Worm (Caenorhabditis elegans) whole organism, midembryonic: ENCODE measurements around the gene C34D4.4.

Source experiments
- T22C8.4 ChIP-seq: fragments of 200-800 bp; sonication (Bioruptor generic); IDR thresholded peaks from 2 replicates; pipeline ENCODE4 v1.3.6; 2022; ENCODE audit warnings: missing genetic modification characterization, missing compliant biosample characterization
- cog-1 ChIP-seq: sonication (generic microtip); optimal IDR thresholded peaks from 2 replicates; lab custom pipeline; 2016; ENCODE audit warnings: missing genetic modification characterization, missing compliant biosample characterization
- flt-1 ChIP-seq: fragments of 200-800 bp; sonication (Bioruptor generic); IDR thresholded peaks from 2 replicates; pipeline ENCODE4 v1.3.6; 2022; ENCODE audit warnings: missing genetic modification characterization, missing compliant biosample characterization
- ref-1 ChIP-seq: fragments of 200-800 bp; sonication (Bioruptor generic); conservative IDR thresholded peaks from 2 replicates; pipeline ENCODE4 v1.3.6; 2022; ENCODE audit warnings: missing genetic modification reagents, missing genetic modification characterization, missing compliant biosample characterization
- tab-1 ChIP-seq: fragments of 200-800 bp; sonication (Bioruptor generic); IDR thresholded peaks from 2 replicates; pipeline ENCODE4 v1.3.6; 2022; ENCODE audit warnings: missing genetic modification characterization, missing compliant biosample characterization
- ztf-23 ChIP-seq: fragments of 200-800 bp; sonication (Bioruptor generic); IDR thresholded peaks from 2 replicates; pipeline ENCODE4 v1.3.6; 2022; ENCODE audit warnings: missing genetic modification reagents, missing genetic modification characterization, missing compliant biosample characterization
- ztf-29 ChIP-seq: fragments of 200-800 bp; sonication (Bioruptor generic); IDR thresholded peaks from 2 replicates; pipeline ENCODE4 v1.3.6; 2022; ENCODE audit warnings: missing genetic modification reagents, missing genetic modification characterization, missing compliant biosample characterization

ce11 chrIV:7196853-7197252, 47.7 kb downstream of the C34D4.4 start, which contains the start of gene unc-8:
- TF ChIP-seq T22C8.4 (no peak), flt-1 (GFP tag; lab: Robert Waterston, UW) (no peak), ztf-29 (GFP tag; lab: Robert Waterston, UW) (no peak), ztf-23 (GFP tag; lab: Robert Waterston, UW) (no peak), tab-1 (no peak), cog-1 (tag; lab: Kevin White, UChicago) (no peak), ref-1 (GFP tag; lab: Robert Waterston, UW) (no peak)
